Worm (Caenorhabditis elegans) whole organism, L1 larva: ENCODE measurements around the gene B0244.15.

ENCODE experiments used
- F16B12.6 ChIP-seq: fragments of 150-350 bp; optimal IDR thresholded peaks from 2 replicates; lab custom pipeline; 2014; ENCODE audit warnings: missing biosample characterization, missing genetic modification characterization
- aha-1 ChIP-seq: fragments of 150-350 bp; optimal IDR thresholded peaks from 2 replicates; lab custom pipeline; 2014; ENCODE audit warnings: missing biosample characterization, missing genetic modification characterization
- aly-2 ChIP-seq: fragments of 150-350 bp; optimal IDR thresholded peaks from 2 replicates; lab custom pipeline; 2014; ENCODE audit warnings: missing biosample characterization, missing genetic modification characterization
- blmp-1 ChIP-seq: fragments of 150-350 bp; optimal IDR thresholded peaks from 2 replicates; lab custom pipeline; 2014; ENCODE audit warnings: missing biosample characterization, missing genetic modification characterization
- ceh-88 ChIP-seq: fragments of 200-800 bp; sonication (Bioruptor generic); IDR thresholded peaks from 2 replicates; pipeline ENCODE4 v1.3.6; 2022; ENCODE audit warnings: missing genetic modification characterization, missing compliant biosample characterization
- efl-1 ChIP-seq, 4 experiments: fragments of 150-350 bp; optimal IDR thresholded peaks in 3 of 4; peaks in 1 of 4; 1 replicate in 1 of 4; 2 replicates in 3 of 4; lab custom pipeline; 2014; ENCODE audit warnings: missing biosample characterization in 2 of 4, missing genetic modification characterization in 2 of 4, missing genetic modification reagents in 2 of 4
- egl-27 ChIP-seq, 2 experiments: fragments of 150-350 bp in 1 of 2; sonication (generic microtip); optimal IDR thresholded peaks; 3 replicates each; lab custom pipeline; 2017 to 2018; ENCODE audit warnings: missing biosample characterization in 2 of 2, missing genetic modification characterization in 2 of 2, missing genetic modification reagents in 2 of 2
- elt-2 ChIP-seq: sonication (generic microtip); optimal IDR thresholded peaks from 2 replicates; lab custom pipeline; 2016; ENCODE audit warnings: missing genetic modification characterization, mild to moderate bottlenecking, inconsistent platforms, missing compliant biosample characterization, missing genetic modification reagents
- elt-3 ChIP-seq, 6 experiments: fragments of 150-350 bp in 1 of 6; sonication (generic microtip); optimal IDR thresholded peaks; 2 replicates each; lab custom pipeline; 2017 to 2018; ENCODE audit warnings: missing biosample characterization in 6 of 6, missing genetic modification characterization in 6 of 6, inconsistent platforms in 1 of 6
- ets-5 ChIP-seq: fragments of 200-800 bp; sonication (Bioruptor generic); IDR thresholded peaks from 2 replicates; pipeline ENCODE4 v1.3.6; 2022; ENCODE audit warnings: missing genetic modification characterization, missing compliant biosample characterization
- fkh-4 ChIP-seq: sonication (generic microtip); optimal IDR thresholded peaks from 2 replicates; lab custom pipeline; 2016; ENCODE audit warnings: missing compliant biosample characterization, missing genetic modification characterization, borderline replicate concordance
- grh-1 ChIP-seq: fragments of 200-800 bp; sonication (Bioruptor generic); IDR thresholded peaks from 2 replicates; pipeline ENCODE4 v1.3.6; 2022; ENCODE audit warnings: missing genetic modification reagents, missing genetic modification characterization, missing compliant biosample characterization
- hlh-4 ChIP-seq: sonication (generic microtip); optimal IDR thresholded peaks from 2 replicates; lab custom pipeline; 2016; ENCODE audit warnings: mild to moderate bottlenecking, missing genetic modification characterization, missing compliant biosample characterization
- irx-1 ChIP-seq: sonication (generic microtip); optimal IDR thresholded peaks from 2 replicates; lab custom pipeline; 2016; ENCODE audit warnings: missing genetic modification characterization, missing compliant biosample characterization
- lin-14 ChIP-seq: fragments of 200-800 bp; sonication (Bioruptor generic); optimal IDR thresholded peaks from 2 replicates; lab custom pipeline; 2018; ENCODE audit warnings: mild to moderate bottlenecking, missing genetic modification characterization, moderate library complexity, missing compliant biosample characterization
- lin-15B ChIP-seq: fragments of 150-350 bp; sonication (generic microtip); optimal IDR thresholded peaks from 3 replicates; lab custom pipeline; 2014; ENCODE audit warnings: missing biosample characterization, missing genetic modification characterization
- mep-1 ChIP-seq: fragments of 150-350 bp; optimal IDR thresholded peaks from 2 replicates; lab custom pipeline; 2014; ENCODE audit warnings: missing biosample characterization, missing genetic modification characterization
- nhr-11 ChIP-seq: fragments of 150-350 bp; optimal IDR thresholded peaks from 2 replicates; lab custom pipeline; 2014; ENCODE audit warnings: missing biosample characterization, missing genetic modification characterization
- nhr-12 ChIP-seq: sonication (generic microtip); optimal IDR thresholded peaks from 2 replicates; lab custom pipeline; 2017; ENCODE audit warnings: missing biosample characterization, missing genetic modification characterization
- nhr-28 ChIP-seq: fragments of 150-350 bp; optimal IDR thresholded peaks from 2 replicates; lab custom pipeline; 2014; ENCODE audit warnings: missing biosample characterization, missing genetic modification characterization
- nhr-47 ChIP-seq: sonication (generic microtip); optimal IDR thresholded peaks from 2 replicates; lab custom pipeline; 2016; ENCODE audit warnings: mild to moderate bottlenecking, missing genetic modification characterization, moderate library complexity, missing compliant biosample characterization
- nhr-71 ChIP-seq: sonication (generic microtip); optimal IDR thresholded peaks from 2 replicates; lab custom pipeline; 2016; ENCODE audit warnings: mild to moderate bottlenecking, missing genetic modification characterization, moderate library complexity, missing compliant biosample characterization
- nhr-84 ChIP-seq: sonication (generic microtip); optimal IDR thresholded peaks from 2 replicates; lab custom pipeline; 2017; ENCODE audit warnings: missing biosample characterization, missing genetic modification characterization
- nhr-85 ChIP-seq: sonication (generic microtip); peaks from one replicate; lab custom pipeline; 2016; ENCODE audit warnings: missing genetic modification characterization, inconsistent platforms, missing compliant biosample characterization
- pag-3 ChIP-seq: sonication (generic microtip); optimal IDR thresholded peaks from 2 replicates; lab custom pipeline; 2017; ENCODE audit warnings: missing genetic modification characterization, mild to moderate bottlenecking, missing compliant biosample characterization, antibody characterized with exemption, borderline replicate concordance; ENCODE audit not compliant: insufficient read depth
- pax-3 ChIP-seq: fragments of 200-800 bp; sonication (Bioruptor generic); optimal IDR thresholded peaks from 2 replicates; lab custom pipeline; 2018; ENCODE audit warnings: mild to moderate bottlenecking, missing genetic modification characterization, moderate library complexity, missing compliant biosample characterization
- skn-1 ChIP-seq: fragments of 150-350 bp; optimal IDR thresholded peaks from 2 replicates; lab custom pipeline; 2014; ENCODE audit warnings: missing biosample characterization, missing genetic modification characterization
- snu-23 ChIP-seq: sonication (generic microtip); optimal IDR thresholded peaks from 2 replicates; lab custom pipeline; 2016; ENCODE audit warnings: missing genetic modification characterization, missing compliant biosample characterization
- sptf-1 ChIP-seq: fragments of 150-350 bp; optimal IDR thresholded peaks from 2 replicates; lab custom pipeline; 2014; ENCODE audit warnings: missing biosample characterization, missing genetic modification characterization
- sup-37 ChIP-seq: fragments of 200-800 bp; sonication (Bioruptor generic); optimal IDR thresholded peaks from 2 replicates; lab custom pipeline; 2018; ENCODE audit warnings: mild to moderate bottlenecking, missing genetic modification characterization, missing compliant biosample characterization
- tbx-2 ChIP-seq: sonication (generic microtip); optimal IDR thresholded peaks from 2 replicates; lab custom pipeline; 2016; ENCODE audit warnings: missing genetic modification characterization, missing compliant biosample characterization
- unc-86 ChIP-seq: sonication (generic microtip); optimal IDR thresholded peaks from 2 replicates; lab custom pipeline; 2016; ENCODE audit warnings: missing genetic modification characterization, missing compliant biosample characterization
- unc-98 ChIP-seq: fragments of 200-800 bp; sonication (Bioruptor generic); IDR thresholded peaks from 2 replicates; pipeline ENCODE4 v1.3.6; 2022; ENCODE audit warnings: missing genetic modification characterization, missing compliant biosample characterization
- zip-4 ChIP-seq: fragments of 200-800 bp; sonication (Bioruptor generic); optimal IDR thresholded peaks from 2 replicates; lab custom pipeline; 2018; ENCODE audit warnings: mild to moderate bottlenecking, missing genetic modification characterization, moderate library complexity, missing compliant biosample characterization

B0244.15 gene

ce11 chrIII:5722550-5722949 is 20.6 kb upstream of the B0244.15 start, which contains the start of gene wrm-1:
wrm-1 (plus strand) TSS chrIII:5722850.
- TF ChIP-seq lin-14 (GFP tag; lab: Kevin White, UChicago) (no peak), nhr-12 (tag; lab: Kevin White, UChicago) (no peak), unc-98 (GFP tag; lab: Robert Waterston, UW) (no peak), aha-1 (tag; lab: Kevin White, UChicago) (no peak), nhr-47 (tag; lab: Kevin White, UChicago) (no peak), fkh-4 (no peak), sptf-1 (tag; lab: Kevin White, UChicago) (no peak), ets-5 (GFP tag; lab: Robert Waterston, UW) (no peak), snu-23 (GFP tag; lab: Kevin White, UChicago) (no peak), lin-15B (tag; lab: Kevin White, UChicago) (no peak)

ce11 chrIII:5727827-5728226 is 15.4 kb upstream of the B0244.15 start, which contains the start of gene egg-1:
egg-1 (plus strand) TSS chrIII:5728180.
- TF ChIP-seq sup-37: no peak
- TF ChIP-seq ceh-88: no peak
- TF ChIP-seq, all 84 proteins: peak for 0

ce11 chrIII:5729367-5729766 is 13.8 kb upstream of the B0244.15 start:
- no peak for TF ChIP-seq F16B12.6 (tag; lab: Kevin White, UChicago)
- TF ChIP-seq nhr-84: no peak
- no peak for TF ChIP-seq irx-1
- TF ChIP-seq nhr-85: no peak
- no peak for TF ChIP-seq nhr-11 (tag; lab: Kevin White, UChicago)
- TF ChIP-seq egl-27 (tag; optimal IDR thresholded peaks at IDR 0.05; lab: Kevin White, UChicago): no peak
- no peak for TF ChIP-seq aha-1 (tag; lab: Kevin White, UChicago)
- no peak for TF ChIP-seq zip-4 (GFP tag; lab: Kevin White, UChicago)
- no peak for TF ChIP-seq sup-37
- TF ChIP-seq unc-86 (tag; lab: Kevin White, UChicago): no peak
- TF ChIP-seq aly-2 (tag; lab: Kevin White, UChicago): no peak
- TF ChIP-seq hlh-4 (tag; lab: Kevin White, UChicago): no peak
- TF ChIP-seq grh-1: no peak
- TF ChIP-seq nhr-47 (tag; lab: Kevin White, UChicago): no peak
- no peak for TF ChIP-seq tbx-2 (tag; lab: Kevin White, UChicago)
- no peak for TF ChIP-seq nhr-28
- no peak for TF ChIP-seq mep-1 (tag; lab: Kevin White, UChicago)
- TF ChIP-seq, all 84 proteins: peak for 0

ce11 chrIII:5730041-5730440 is 13.1 kb upstream of the B0244.15 start:
- TF ChIP-seq irx-1: no peak
- TF ChIP-seq zip-4 (GFP tag; lab: Kevin White, UChicago): no peak
- TF ChIP-seq pag-3 (tag; lab: Kevin White, UChicago): no peak
- TF ChIP-seq nhr-71 (tag; lab: Kevin White, UChicago): no peak
- TF ChIP-seq pax-3 (tag; lab: Kevin White, UChicago): no peak
- no peak for TF ChIP-seq blmp-1 (tag; lab: Kevin White, UChicago)
- no peak for TF ChIP-seq sup-37
- no peak for TF ChIP-seq egl-27 (tag; optimal IDR thresholded peaks at IDR 0.05; lab: Kevin White, UChicago)
- no peak for TF ChIP-seq sptf-1 (tag; lab: Kevin White, UChicago)
- no peak for TF ChIP-seq elt-3 (tag; optimal IDR thresholded peaks at IDR 0.05; lab: Kevin White, UChicago)
- no peak for TF ChIP-seq nhr-12 (tag; lab: Kevin White, UChicago)
- TF ChIP-seq skn-1 (tag; lab: Kevin White, UChicago): no peak
- no peak for TF ChIP-seq efl-1 (optimal IDR thresholded peaks at IDR 0.05; lab: Kevin White, UChicago)
- TF ChIP-seq efl-1 (GFP tag; optimal IDR thresholded peaks at IDR 0.05 in 1 of 2; lab: Kevin White, UChicago): no peak

- TF ChIP-seq elt-2 (tag; lab: Kevin White, UChicago): peak; percentile 43
- TF ChIP-seq mep-1 (tag; lab: Kevin White, UChicago): no peak
- no peak for TF ChIP-seq efl-1 (optimal IDR thresholded peaks at IDR 0.05; lab: Kevin White, UChicago)
- peak in 1 of 2 experiments; percentile 20 for TF ChIP-seq efl-1 (GFP tag; optimal IDR thresholded peaks at IDR 0.05 in 1 of 2; lab: Kevin White, UChicago)
These were observed 12.1 kb upstream of the B0244.15 start, which contains the start of the genes B0244.9 and B0244.7 for ce11 chrIII:5730980-5731636. B0244.9 (minus strand) TSS chrIII:5731030. B0244.7 (plus strand) TSS chrIII:5731501.
